Fruit fly (Drosophila melanogaster) whole organism, embryonic: ENCODE measurements around the gene Gs2.

Experiments
- Adf1 ChIP-seq: fragments of 200-800 bp; sonication (Bioruptor generic); IDR thresholded peaks from 2 replicates; pipeline ENCODE4 v1.3.6; 2022; ENCODE audit warnings: missing biosample characterization, missing genetic modification characterization
- C15 ChIP-seq: fragments of 200-800 bp; sonication (Bioruptor generic); IDR thresholded peaks from 3 replicates; pipeline ENCODE4 v1.3.6; 2022; ENCODE audit warnings: missing biosample characterization, missing genetic modification characterization
- CG1024 ChIP-seq: fragments of 200-800 bp; sonication (Bioruptor generic); IDR thresholded peaks from 2 replicates; pipeline ENCODE4 v1.3.6; 2022; ENCODE audit warnings: missing biosample characterization, missing genetic modification characterization
- CG10267 ChIP-seq: fragments of 200-800 bp; sonication (Bioruptor generic); optimal IDR thresholded peaks from 2 replicates; lab custom pipeline; 2018; ENCODE audit warnings: missing biosample characterization, mild to moderate bottlenecking, missing genetic modification characterization, moderate library complexity
- CG10431 ChIP-seq: fragments of 200-800 bp; sonication (Bioruptor generic); optimal IDR thresholded peaks from 3 replicates; lab custom pipeline; 2018; ENCODE audit warnings: missing biosample characterization, mild to moderate bottlenecking, missing genetic modification characterization
- CG10654 ChIP-seq: fragments of 200-800 bp; sonication (Bioruptor generic); optimal IDR thresholded peaks from 2 replicates; lab custom pipeline; 2016; ENCODE audit warnings: missing biosample characterization, missing genetic modification characterization
- CG11398 ChIP-seq: fragments of 200-800 bp; sonication (Bioruptor generic); optimal IDR thresholded peaks from 2 replicates; lab custom pipeline; 2016; ENCODE audit warnings: missing biosample characterization, missing genetic modification characterization
- CG11456 ChIP-seq: fragments of 200-800 bp; sonication (Bioruptor generic); IDR thresholded peaks from 3 replicates; pipeline ENCODE4 v1.3.6; 2022; ENCODE audit warnings: missing biosample characterization, missing genetic modification characterization
- CG11504 ChIP-seq: fragments of 200-800 bp; sonication (Bioruptor generic); optimal IDR thresholded peaks from 3 replicates; lab custom pipeline; 2019; ENCODE audit warnings: missing biosample characterization, mild to moderate bottlenecking, missing genetic modification characterization, moderate library complexity
- CG17829 ChIP-seq: fragments of 200-800 bp; optimal IDR thresholded peaks from 2 replicates; lab custom pipeline; 2019; ENCODE audit warnings: missing biosample characterization, mild to moderate bottlenecking, missing genetic modification characterization, moderate library complexity
- CG2678 ChIP-seq: fragments of 200-800 bp; sonication (Bioruptor generic); optimal IDR thresholded peaks from 3 replicates; lab custom pipeline; 2019; ENCODE audit warnings: missing biosample characterization, mild to moderate bottlenecking, missing genetic modification characterization, moderate library complexity
- CG34224 ChIP-seq: fragments of 200-800 bp; sonication (Bioruptor generic); IDR thresholded peaks from 3 replicates; pipeline ENCODE4 v1.3.6; 2022; ENCODE audit warnings: missing biosample characterization, missing genetic modification characterization; ENCODE audit not compliant: partially characterized antibody
- CG3847 ChIP-seq: fragments of 200-800 bp; sonication (Bioruptor generic); IDR thresholded peaks from 2 replicates; pipeline ENCODE4 v1.3.6; 2022; ENCODE audit warnings: missing biosample characterization, missing genetic modification characterization
- CG43689 ChIP-seq: fragments of 200-800 bp; sonication (Bioruptor generic); IDR thresholded peaks from 2 replicates; pipeline ENCODE4 v1.3.6; 2022; ENCODE audit warnings: missing biosample characterization, missing genetic modification characterization
- CG4404 ChIP-seq: fragments of 200-800 bp; sonication (Bioruptor generic); IDR thresholded peaks from 2 replicates; pipeline ENCODE4 v1.3.6; 2022; ENCODE audit warnings: missing biosample characterization, missing genetic modification characterization
- CG5245 ChIP-seq: fragments of 200-800 bp; sonication (Bioruptor generic); optimal IDR thresholded peaks from 3 replicates; lab custom pipeline; 2016; ENCODE audit warnings: missing biosample characterization, missing genetic modification characterization
- CG7745 ChIP-seq: fragments of 200-800 bp; sonication (Bioruptor generic); optimal IDR thresholded peaks from 2 replicates; lab custom pipeline; 2018; ENCODE audit warnings: missing biosample characterization, mild to moderate bottlenecking, missing genetic modification characterization, moderate library complexity
- CG8478 ChIP-seq: fragments of >200 bp; optimal IDR thresholded peaks from 2 replicates; lab custom pipeline; 2018
- CG9437 ChIP-seq: fragments of 200-800 bp; sonication (Bioruptor generic); optimal IDR thresholded peaks from 2 replicates; lab custom pipeline; 2018; ENCODE audit warnings: missing biosample characterization, mild to moderate bottlenecking, missing genetic modification characterization
- CG9876 ChIP-seq: fragments of 200-800 bp; sonication (Bioruptor generic); optimal IDR thresholded peaks from 2 replicates; lab custom pipeline; 2016; ENCODE audit warnings: missing biosample characterization, missing genetic modification characterization
- D19A ChIP-seq: fragments of 200-800 bp; optimal IDR thresholded peaks from 3 replicates; lab custom pipeline; 2019; ENCODE audit warnings: missing biosample characterization, mild to moderate bottlenecking, missing genetic modification characterization, moderate library complexity
- ERR ChIP-seq: fragments of 200-800 bp; sonication (Bioruptor generic); optimal IDR thresholded peaks from 2 replicates; lab custom pipeline; 2016; ENCODE audit warnings: missing biosample characterization, missing genetic modification characterization
- Fer1 ChIP-seq: fragments of 200-800 bp; sonication (Bioruptor generic); optimal IDR thresholded peaks from 2 replicates; lab custom pipeline; 2017; ENCODE audit warnings: missing biosample characterization, mild to moderate bottlenecking, missing genetic modification characterization
- Gug ChIP-seq: fragments of 200-800 bp; sonication (Bioruptor generic); IDR thresholded peaks from 4 replicates; pipeline ENCODE4 v1.3.6; 2022; ENCODE audit warnings: missing biosample characterization, missing genetic modification characterization
- Hr3 ChIP-seq: fragments of 200-800 bp; sonication (Bioruptor generic); optimal IDR thresholded peaks from 3 replicates; lab custom pipeline; 2016; ENCODE audit warnings: missing biosample characterization, missing genetic modification characterization
- Jarid2 ChIP-seq: fragments of 200-800 bp; sonication (Bioruptor generic); optimal IDR thresholded peaks from 3 replicates; lab custom pipeline; 2017; ENCODE audit warnings: mild to moderate bottlenecking, missing biosample characterization, missing genetic modification reagents, missing genetic modification characterization
- Mes4 ChIP-seq: fragments of 200-800 bp; sonication (Bioruptor generic); optimal IDR thresholded peaks from 2 replicates; lab custom pipeline; 2016; ENCODE audit warnings: missing biosample characterization, missing genetic modification characterization
- Nf-YA ChIP-seq: fragments of 200-800 bp; sonication (Bioruptor generic); IDR thresholded peaks from 2 replicates; pipeline ENCODE4 v1.3.6; 2022; ENCODE audit warnings: missing biosample characterization, missing genetic modification characterization
- Sox100B ChIP-seq: fragments of 200-800 bp; sonication (Bioruptor generic); optimal IDR thresholded peaks from 3 replicates; lab custom pipeline; 2018; ENCODE audit warnings: missing biosample characterization, mild to moderate bottlenecking, missing genetic modification characterization
- Ssrp ChIP-seq: fragments of 200-800 bp; sonication (Bioruptor generic); optimal IDR thresholded peaks from 2 replicates; lab custom pipeline; 2018; ENCODE audit warnings: missing biosample characterization, mild to moderate bottlenecking, missing genetic modification characterization, moderate library complexity
- TFAM ChIP-seq: fragments of 200-800 bp; sonication (Bioruptor generic); optimal IDR thresholded peaks from 2 replicates; lab custom pipeline; 2017; ENCODE audit warnings: missing biosample characterization, missing genetic modification characterization, inconsistent platforms
- al ChIP-seq: fragments of 200-800 bp; sonication (Bioruptor generic); IDR thresholded peaks from 2 replicates; pipeline ENCODE4 v1.3.6; 2022; ENCODE audit warnings: missing biosample characterization, missing genetic modification characterization
- ase ChIP-seq: fragments of 200-800 bp; sonication (Bioruptor generic); IDR thresholded peaks from 3 replicates; pipeline ENCODE4 v1.3.6; 2022; ENCODE audit warnings: missing biosample characterization, missing genetic modification characterization
- cad ChIP-seq: fragments of >200 bp; optimal IDR thresholded peaks from 2 replicates; lab custom pipeline; 2017; ENCODE audit warnings: missing biosample characterization, missing genetic modification characterization
- cg ChIP-seq: fragments of 200-800 bp; sonication (Bioruptor generic); optimal IDR thresholded peaks from 3 replicates; lab custom pipeline; 2019; ENCODE audit warnings: missing biosample characterization, mild to moderate bottlenecking, missing genetic modification characterization, moderate library complexity
- crol ChIP-seq: fragments of 200-800 bp; sonication (Bioruptor generic); IDR thresholded peaks from 2 replicates; pipeline ENCODE4 v1.3.6; 2022; ENCODE audit warnings: missing biosample characterization, missing genetic modification characterization
- cwo ChIP-seq: fragments of 200-800 bp; sonication (Bioruptor generic); optimal IDR thresholded peaks from 3 replicates; lab custom pipeline; 2017; ENCODE audit warnings: missing biosample characterization, missing genetic modification characterization, mild to moderate bottlenecking, moderate library complexity, missing genetic modification reagents
- dmrt11E ChIP-seq: fragments of 200-800 bp; sonication (Bioruptor generic); optimal IDR thresholded peaks from 3 replicates; lab custom pipeline; 2018; ENCODE audit warnings: missing biosample characterization, mild to moderate bottlenecking, missing genetic modification characterization, moderate library complexity
- eyg ChIP-seq: fragments of 200-800 bp; sonication (Bioruptor generic); optimal IDR thresholded peaks from 3 replicates; lab custom pipeline; 2016; ENCODE audit warnings: missing biosample characterization, missing genetic modification characterization
- fd64A ChIP-seq: fragments of 200-800 bp; sonication (Bioruptor generic); optimal IDR thresholded peaks from 3 replicates; lab custom pipeline; 2018; ENCODE audit warnings: missing biosample characterization, mild to moderate bottlenecking, missing genetic modification characterization
- hth ChIP-seq: fragments of >200 bp; optimal IDR thresholded peaks from 2 replicates; lab custom pipeline; 2017; ENCODE audit warnings: inconsistent platforms
- kay ChIP-seq: fragments of 200-800 bp; sonication (Bioruptor generic); optimal IDR thresholded peaks from 2 replicates; lab custom pipeline; 2016; ENCODE audit warnings: missing biosample characterization, missing genetic modification characterization
- ken ChIP-seq: fragments of 200-800 bp; sonication (Bioruptor generic); IDR thresholded peaks from 3 replicates; pipeline ENCODE4 v1.3.6; 2022; ENCODE audit warnings: missing biosample characterization, missing genetic modification characterization
- maf-S ChIP-seq: fragments of 200-800 bp; sonication (Bioruptor generic); optimal IDR thresholded peaks from 2 replicates; lab custom pipeline; 2016; ENCODE audit warnings: missing biosample characterization, missing genetic modification characterization
- mirr ChIP-seq: fragments of 200-800 bp; sonication (Bioruptor generic); optimal IDR thresholded peaks from 3 replicates; lab custom pipeline; 2018; ENCODE audit warnings: missing biosample characterization, mild to moderate bottlenecking, missing genetic modification characterization
- nerfin-2 ChIP-seq: fragments of 200-800 bp; sonication (Bioruptor generic); IDR thresholded peaks from 2 replicates; pipeline ENCODE4 v1.3.6; 2022; ENCODE audit warnings: missing biosample characterization, missing genetic modification characterization; ENCODE audit not compliant: partially characterized antibody
- peb ChIP-seq: fragments of 200-800 bp; sonication (Bioruptor generic); IDR thresholded peaks from 2 replicates; pipeline ENCODE4 v1.3.6; 2022; ENCODE audit warnings: missing biosample characterization, missing genetic modification characterization
- pnt ChIP-seq: fragments of 200-800 bp; sonication (Bioruptor generic); optimal IDR thresholded peaks from 3 replicates; lab custom pipeline; 2016; ENCODE audit warnings: missing biosample characterization, missing genetic modification characterization
- pros ChIP-seq: fragments of 200-800 bp; sonication (Bioruptor generic); optimal IDR thresholded peaks from 3 replicates; lab custom pipeline; 2019; ENCODE audit warnings: missing biosample characterization, mild to moderate bottlenecking, missing genetic modification characterization, moderate library complexity
- rib ChIP-seq: fragments of 200-800 bp; sonication (Bioruptor generic); IDR thresholded peaks from 2 replicates; pipeline ENCODE4 v1.3.6; 2022; ENCODE audit warnings: missing biosample characterization, missing genetic modification characterization
- tx ChIP-seq: fragments of 200-800 bp; sonication (Bioruptor generic); optimal IDR thresholded peaks from 2 replicates; lab custom pipeline; 2016; ENCODE audit warnings: missing biosample characterization, missing genetic modification characterization
- vnd ChIP-seq: fragments of 200-800 bp; sonication (Bioruptor generic); IDR thresholded peaks from 3 replicates; pipeline ENCODE4 v1.3.6; 2022; ENCODE audit warnings: missing biosample characterization, missing genetic modification characterization; ENCODE audit not compliant: partially characterized antibody

Gs2 gene

dm6 chrX:11423277-11423717, 665 bp downstream of the Gs2 start (continued):
- TF ChIP-seq Adf1 (peak; percentile 98), kay (GFP tag; lab: Kevin White, UChicago) (peak; percentile 70), CG11504 (tag; lab: Kevin White, UChicago) (peak; percentile 92), cad (GFP tag; lab: Kevin White, UChicago) (no peak), cg (GFP tag; lab: Kevin White, UChicago) (no peak), CG9437 (GFP tag; lab: Kevin White, UChicago) (peak; percentile 82), dmrt11E (tag; lab: Kevin White, UChicago) (peak; percentile 56), Gug (GFP tag; lab: Robert Waterston, UW) (peak; percentile 81), CG43689 (GFP tag; lab: Robert Waterston, UW) (peak; percentile 85), Fer1 (peak; percentile 95), Jarid2 (GFP tag; lab: Kevin White, UChicago) (peak; percentile 65), cwo (GFP tag; lab: Kevin White, UChicago) (peak; percentile 89), CG10431 (GFP tag; lab: Kevin White, UChicago) (no peak), CG8478 (lab: Kevin White, UChicago) (no peak), CG7745 (tag; lab: Kevin White, UChicago) (no peak), crol (peak; percentile 98), D19A (tag; lab: Kevin White, UChicago) (peak; percentile 77), TFAM (GFP tag; lab: Kevin White, UChicago) (peak; percentile 7), CG17829 (tag; lab: Kevin White, UChicago) (peak; percentile 74), CG11456 (GFP tag; lab: Robert Waterston, UW) (peak; percentile 88), maf-S (GFP tag; lab: Kevin White, UChicago) (peak; percentile 86), ERR (GFP tag; lab: Kevin White, UChicago) (peak; percentile 90), eyg (GFP tag; lab: Kevin White, UChicago) (peak; percentile 93), C15 (GFP tag; lab: Robert Waterston, UW) (peak; percentile 83), CG3847 (GFP tag; lab: Robert Waterston, UW) (peak; percentile 91), CG9876 (GFP tag; lab: Kevin White, UChicago) (peak; percentile 80), CG4404 (GFP tag; lab: Robert Waterston, UW) (peak; percentile 68), fd64A (no peak), CG1024 (GFP tag; lab: Robert Waterston, UW) (peak; percentile 53), nerfin-2 (no peak), pnt (peak; percentile 78), hth (lab: Kevin White, UChicago) (no peak), CG10654 (GFP tag; lab: Kevin White, UChicago) (peak; percentile 88), mirr (GFP tag; lab: Kevin White, UChicago) (peak; percentile 63), Mes4 (peak; percentile 85), Ssrp (tag; lab: Kevin White, UChicago) (peak; percentile 74), rib (GFP tag; lab: Robert Waterston, UW) (peak; percentile 79; the same call in 1 of the 2 replicates), CG10267 (tag; lab: Kevin White, UChicago) (peak; percentile 73), ken (GFP tag; lab: Robert Waterston, UW) (peak; percentile 70; the same call in 2 of the 3 replicates), ase (GFP tag; lab: Robert Waterston, UW) (peak; percentile 82; the same call in 2 of the 3 replicates), tx (peak; percentile 90), CG11398 (GFP tag; lab: Kevin White, UChicago) (peak; percentile 85), Hr3 (GFP tag; lab: Kevin White, UChicago) (peak; percentile 82), Nf-YA (GFP tag; lab: Robert Waterston, UW) (peak; percentile 80), CG2678 (tag; lab: Kevin White, UChicago) (peak; percentile 93), CG5245 (GFP tag; lab: Kevin White, UChicago) (peak; percentile 82), peb (GFP tag; lab: Robert Waterston, UW) (peak; percentile 53; the same call in 1 of the 2 replicates), pros (no peak), Sox100B (GFP tag; lab: Kevin White, UChicago) (peak; percentile 83), vnd (no peak), al (GFP tag; lab: Robert Waterston, UW) (peak; percentile 86), CG34224 (GFP tag; lab: Robert Waterston, UW) (no peak)
